Worm (Caenorhabditis elegans): Measurements from ENCODE around the gene pot-1.

Gene pot-1

DNA sequence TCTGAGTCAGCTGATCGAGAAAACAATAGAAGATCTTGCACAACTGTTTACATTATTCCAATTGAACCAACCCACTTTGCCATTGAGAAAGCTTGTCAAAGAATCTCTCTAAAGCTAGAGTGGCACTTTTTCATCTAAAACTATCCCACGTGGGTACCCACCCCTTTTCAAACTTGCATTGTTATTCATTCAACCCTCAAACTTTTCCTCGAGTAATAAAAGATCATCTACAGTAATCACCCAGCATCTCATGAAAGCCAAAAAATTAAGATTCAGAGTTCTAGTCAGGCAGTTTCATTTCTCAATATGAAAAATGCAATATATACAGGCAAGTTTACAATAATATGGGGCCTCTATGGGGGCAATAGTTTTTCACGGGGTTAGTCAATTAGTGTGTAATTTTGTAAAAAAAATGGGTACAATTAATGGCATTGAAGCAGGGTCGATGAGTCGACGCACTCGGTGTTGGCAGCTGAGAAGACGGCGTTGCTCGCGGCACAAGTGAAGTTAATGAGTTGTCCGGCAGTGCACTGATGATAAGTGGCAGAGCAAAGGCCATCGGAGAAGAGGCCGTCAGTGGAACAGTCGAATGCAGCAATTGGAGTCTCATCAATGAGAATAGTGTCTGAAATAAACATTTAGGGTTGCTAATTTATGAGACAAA is 31.5 kb downstream of the pot-1 start:
- TF ChIP-seq lsy-2 (tag; optimal IDR thresholded peaks at IDR 0.05) (no peak), ztf-11 (tag; optimal IDR thresholded peaks at IDR 0.05) (no peak)

DNA sequence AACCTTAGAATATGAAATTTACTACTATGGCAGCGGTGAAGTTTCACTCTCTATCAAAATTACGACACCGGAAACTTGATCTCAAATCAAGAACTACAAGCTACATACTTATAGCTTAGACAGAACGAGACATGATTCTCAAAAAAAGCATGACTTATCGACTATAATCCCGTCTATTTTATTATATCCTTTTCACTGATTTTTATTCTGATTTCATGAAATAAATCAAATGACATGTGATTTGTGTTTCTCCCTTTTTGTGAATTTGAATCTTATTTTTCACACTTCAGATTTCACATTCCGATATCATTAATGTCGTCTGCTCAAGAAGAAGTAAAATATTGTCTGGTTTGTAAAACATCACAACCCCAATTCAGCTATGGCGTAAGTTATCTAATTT is 33.5 kb downstream of the pot-1 start, which contains the start of gene ZK418.11:
Gene ZK418.11 (plus strand): TSS at position 289 of the 400 bp plus-strand sequence.
- no peak for TF ChIP-seq unc-39 (tag; optimal IDR thresholded peaks at IDR 0.05)

DNA sequence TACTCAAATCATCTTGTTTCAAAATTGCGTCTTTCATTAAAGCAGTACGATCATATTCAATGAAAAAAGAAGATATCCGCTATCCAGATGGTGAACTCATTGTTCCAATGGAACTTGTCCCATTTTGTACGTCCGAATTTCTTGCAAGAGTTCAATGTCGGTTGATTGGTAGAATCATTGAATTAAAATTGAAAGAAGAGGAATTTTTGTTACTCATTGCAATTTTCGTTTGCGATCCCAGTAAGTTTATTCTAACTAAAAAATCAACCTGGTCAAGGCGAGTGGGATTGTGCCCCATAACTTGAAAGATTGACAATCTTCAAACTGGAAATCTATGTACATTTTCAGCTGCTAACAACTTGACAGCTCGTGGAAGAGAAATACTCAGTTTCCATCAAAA is 37.0 kb downstream of the pot-1 start:
- TF ChIP-seq zip-8 (tag; optimal IDR thresholded peaks at IDR 0.05): no peak
- no peak for TF ChIP-seq tbx-8 (GFP tag; optimal IDR thresholded peaks at IDR 0.05)
- TF ChIP-seq flh-1 (GFP tag; optimal IDR thresholded peaks at IDR 0.05): no peak
- no peak for TF ChIP-seq blmp-1 (tag; optimal IDR thresholded peaks at IDR 0.05)
- no peak for TF ChIP-seq pha-4 (tag; optimal IDR thresholded peaks at IDR 0.05)
- TF ChIP-seq sptf-1 (tag; optimal IDR thresholded peaks at IDR 0.05): no peak
- TF ChIP-seq ces-1 (GFP tag; optimal IDR thresholded peaks at IDR 0.05): no peak
- no peak for TF ChIP-seq ham-2 (GFP tag; optimal IDR thresholded peaks at IDR 0.05)
- TF ChIP-seq elt-3 (tag; optimal IDR thresholded peaks at IDR 0.05): no peak
- TF ChIP-seq ztf-11 (tag; optimal IDR thresholded peaks at IDR 0.05): no peak
- no peak for TF ChIP-seq mls-2 (tag; optimal IDR thresholded peaks at IDR 0.05)
- no peak for TF ChIP-seq bed-3 (GFP tag; optimal IDR thresholded peaks at IDR 0.05)
- no peak for TF ChIP-seq hlh-1 (tag; optimal IDR thresholded peaks at IDR 0.05)
- TF ChIP-seq ceh-43 (GFP tag; optimal IDR thresholded peaks at IDR 0.05): no peak
- TF ChIP-seq nhr-28 (tag; optimal IDR thresholded peaks at IDR 0.05): no peak
- no peak for TF ChIP-seq unc-120 (tag; optimal IDR thresholded peaks at IDR 0.05; ENCODE audit: poor library complexity, severe bottlenecking)
- no peak for TF ChIP-seq elt-1 (tag; optimal IDR thresholded peaks at IDR 0.05; ENCODE audit: borderline replicate concordance, insufficient read depth)
- no peak for TF ChIP-seq mab-5 (tag; optimal IDR thresholded peaks at IDR 0.05)
- TF ChIP-seq ceh-83 (GFP tag; optimal IDR thresholded peaks at IDR 0.05): no peak
- TF ChIP-seq snpc-4 (tag; optimal IDR thresholded peaks at IDR 0.05): no peak

DNA sequence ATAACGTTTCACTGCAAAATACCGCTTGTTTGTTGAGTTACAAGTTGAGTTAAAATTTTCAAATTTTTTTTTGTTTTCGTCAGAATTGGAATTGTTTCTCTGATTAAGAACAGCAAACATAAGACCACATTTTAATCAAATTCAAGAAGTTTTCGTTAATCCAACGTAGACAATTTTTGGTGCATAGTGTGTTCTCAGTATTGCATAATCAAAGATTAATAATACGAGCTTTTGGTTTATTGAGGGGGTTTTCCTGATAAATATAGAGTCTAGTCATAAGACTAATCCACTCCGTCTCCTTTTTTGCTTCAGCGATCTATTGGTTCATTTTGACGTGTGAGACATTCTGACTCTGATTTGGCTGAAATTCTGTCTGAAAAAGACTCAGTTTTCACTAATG is 38.3 kb downstream of the pot-1 start, which contains the start of gene nhr-9:
Gene nhr-9 (plus strand): TSS at position 307 of the 400 bp plus-strand sequence.
- no peak for TF ChIP-seq mls-2 (tag; optimal IDR thresholded peaks at IDR 0.05)

DNA sequence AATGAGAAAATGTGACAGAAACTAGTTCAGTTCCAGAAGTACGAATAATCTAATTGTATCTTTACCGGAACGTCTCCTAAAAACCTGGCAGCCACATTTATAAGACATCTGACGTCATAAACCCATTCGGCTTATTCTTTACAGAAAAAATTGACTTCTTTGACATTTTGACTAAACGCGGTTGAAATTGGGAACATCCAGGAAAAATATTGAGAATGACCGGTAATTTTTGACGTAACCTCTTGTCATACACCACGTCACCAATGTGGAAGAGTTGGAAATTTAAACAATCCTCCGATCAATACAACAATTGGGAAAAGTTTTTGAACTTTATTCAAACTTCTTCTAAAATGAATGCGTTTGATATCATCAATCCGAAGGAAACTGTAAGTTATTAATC is 42.4 kb downstream of the pot-1 start, which contains the start of gene ZK418.2:
Gene ZK418.2 (plus strand): TSS at position 301 of the 400 bp plus-strand sequence.
- TF ChIP-seq lin-13 (tag; optimal IDR thresholded peaks at IDR 0.05) (no peak), ceh-39 (tag; optimal IDR thresholded peaks at IDR 0.05) (no peak), lsy-2 (tag; optimal IDR thresholded peaks at IDR 0.05) (no peak), pha-4 (tag; optimal IDR thresholded peaks at IDR 0.05) (no peak), sptf-1 (tag; optimal IDR thresholded peaks at IDR 0.05) (no peak), elt-3 (tag; optimal IDR thresholded peaks at IDR 0.05) (no peak), nhr-28 (tag; optimal IDR thresholded peaks at IDR 0.05) (no peak), ces-1 (GFP tag; optimal IDR thresholded peaks at IDR 0.05) (no peak), ceh-43 (GFP tag; optimal IDR thresholded peaks at IDR 0.05) (no peak)

DNA sequence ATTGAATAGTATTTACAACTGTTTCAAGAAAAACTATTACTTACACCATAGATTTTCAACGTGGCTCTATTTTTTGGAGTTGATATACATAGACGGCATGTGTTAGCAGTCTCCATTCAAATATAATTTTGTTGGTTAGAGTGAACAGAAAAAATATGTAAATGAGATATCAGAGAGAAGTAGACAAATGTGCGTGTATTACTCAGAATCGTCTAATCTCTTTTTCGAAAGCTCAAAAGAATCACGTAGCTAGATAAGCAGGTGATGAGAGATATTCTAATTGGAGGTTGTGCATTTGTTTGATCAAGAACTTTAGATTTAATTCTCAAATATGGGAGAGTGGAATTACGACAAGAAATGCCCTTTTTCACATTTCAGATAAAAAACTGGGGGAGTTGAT is 42.9 kb downstream of the pot-1 start, which contains the start of gene ZK418.10:
Gene ZK418.10 (minus strand): TSS at position 148 of the 400 bp plus-strand sequence.
- TF ChIP-seq nhr-2 (tag; optimal IDR thresholded peaks at IDR 0.05) (no peak), unc-39 (tag; optimal IDR thresholded peaks at IDR 0.05) (no peak)

DNA sequence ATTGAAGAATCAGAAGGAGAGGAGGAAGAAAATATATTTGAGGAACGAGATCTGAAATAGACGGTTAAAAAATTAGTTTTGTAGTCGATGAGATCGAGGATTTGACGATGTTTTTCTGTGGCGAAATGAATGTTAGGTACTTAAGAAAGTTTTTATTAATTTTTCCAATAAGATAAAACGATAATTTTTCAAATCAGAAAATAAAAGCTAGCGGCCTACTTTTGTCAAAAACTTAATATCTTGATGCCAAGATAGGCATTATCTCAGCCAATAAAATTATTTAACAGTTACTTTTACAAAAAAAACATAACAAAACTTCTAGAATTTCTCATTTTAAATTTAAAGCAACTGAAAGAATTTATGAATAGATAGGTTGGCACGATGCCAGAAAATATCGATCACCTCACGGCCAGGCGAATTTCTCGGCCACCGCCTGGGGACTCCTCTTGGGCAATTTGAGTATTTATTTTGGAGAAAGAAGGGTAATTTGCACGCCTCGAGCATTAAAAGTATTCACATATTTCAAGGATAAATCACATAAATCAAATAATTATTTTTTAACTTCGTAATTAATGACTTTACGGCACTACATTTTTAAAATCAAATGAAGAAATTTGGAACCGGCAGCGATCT is 45.7 kb downstream of the pot-1 start, which contains the start of gene fubl-2:
Gene fubl-2 (minus strand): TSS at position 51 of the 633 bp plus-strand sequence.
- TF ChIP-seq ceh-39 (tag; optimal IDR thresholded peaks at IDR 0.05) (peak; percentile 80), ces-1 (GFP tag; optimal IDR thresholded peaks at IDR 0.05) (peak; percentile 4), drap-1 (GFP tag; optimal IDR thresholded peaks at IDR 0.05) (no peak), lsy-2 (tag; optimal IDR thresholded peaks at IDR 0.05) (no peak), mep-1 (tag; optimal IDR thresholded peaks at IDR 0.05) (peak; percentile 27)

All from whole organism, mixed stage, embryonic.